Fruit fly (Drosophila melanogaster): ENCODE measurements around the gene CG14668.

dm6 chr3R:5387996-5388395 is 532 bp upstream of the CG14668 start:
- TF ChIP-seq Hr39 (GFP tag; optimal IDR thresholded peaks at IDR 0.05) (no peak), CG32006 (GFP tag; optimal IDR thresholded peaks at IDR 0.05) (no peak), achi (GFP tag; optimal IDR thresholded peaks at IDR 0.05) (no peak), Blimp-1 (GFP tag; optimal IDR thresholded peaks at IDR 0.05) (no peak), Lpt (GFP tag; optimal IDR thresholded peaks at IDR 0.05) (no peak), CG9139 (GFP tag; optimal IDR thresholded peaks at IDR 0.05) (no peak), CG16779 (tag; optimal IDR thresholded peaks at IDR 0.05) (no peak)

Data from whole organism, prepupa.